Worm (Caenorhabditis elegans): ENCODE results near the gene F15H10.9.

ce11 chrV:10379761-10380160 lies 34.7 kb downstream of the F15H10.9 start:
- TF ChIP-seq egl-27 (tag; optimal IDR thresholded peaks at IDR 0.05), result no peak
- no peak for TF ChIP-seq pha-4 (tag; optimal IDR thresholded peaks at IDR 0.05)
- no peak for TF ChIP-seq nhr-11 (tag; optimal IDR thresholded peaks at IDR 0.05)
